Worm (Caenorhabditis elegans): ENCODE data around the gene Y110A2AL.9.

Y110A2AL.9 gene

DNA sequence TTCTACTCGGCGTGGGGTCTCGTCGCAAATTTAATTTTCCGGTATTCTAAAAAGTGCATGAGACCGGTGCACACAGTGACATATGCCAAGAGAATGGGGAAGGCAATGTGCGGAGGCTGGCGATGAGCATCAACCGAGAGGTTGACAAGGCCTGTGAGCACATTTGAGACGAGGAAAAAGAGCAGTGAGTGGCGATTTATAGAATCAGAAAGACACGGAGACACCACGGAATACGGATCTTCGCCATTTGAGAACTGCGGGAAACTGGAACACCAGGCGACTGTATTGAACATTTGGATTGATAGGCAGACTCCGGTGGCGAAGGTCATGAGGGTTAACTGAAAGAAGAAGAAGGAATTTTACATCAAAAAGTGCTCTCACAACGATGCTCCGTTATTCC is 12.5 kb upstream of the Y110A2AL.9 start:
- no peak for TF ChIP-seq nhr-12 (tag; optimal IDR thresholded peaks at IDR 0.05)
- no peak for TF ChIP-seq bed-3 (GFP tag; optimal IDR thresholded peaks at IDR 0.05)
- no peak for TF ChIP-seq mab-5 (tag; optimal IDR thresholded peaks at IDR 0.05)
- TF ChIP-seq blmp-1 (tag; optimal IDR thresholded peaks at IDR 0.05): no peak
- no peak for TF ChIP-seq lin-13 (tag; optimal IDR thresholded peaks at IDR 0.05)
- no peak for TF ChIP-seq nhr-76 (tag; optimal IDR thresholded peaks at IDR 0.05)
- no peak for TF ChIP-seq nhr-237 (tag; optimal IDR thresholded peaks at IDR 0.05)
- no peak for TF ChIP-seq sem-2 (GFP tag; optimal IDR thresholded peaks at IDR 0.05)
- TF ChIP-seq ceh-43 (GFP tag; optimal IDR thresholded peaks at IDR 0.05): no peak
- TF ChIP-seq unc-39 (tag; optimal IDR thresholded peaks at IDR 0.05): no peak
- no peak for TF ChIP-seq zip-8 (tag; optimal IDR thresholded peaks at IDR 0.05)
- TF ChIP-seq flh-1 (GFP tag; optimal IDR thresholded peaks at IDR 0.05): no peak
- TF ChIP-seq sptf-1 (tag; optimal IDR thresholded peaks at IDR 0.05): no peak
- TF ChIP-seq ceh-39 (tag; optimal IDR thresholded peaks at IDR 0.05): no peak

DNA sequence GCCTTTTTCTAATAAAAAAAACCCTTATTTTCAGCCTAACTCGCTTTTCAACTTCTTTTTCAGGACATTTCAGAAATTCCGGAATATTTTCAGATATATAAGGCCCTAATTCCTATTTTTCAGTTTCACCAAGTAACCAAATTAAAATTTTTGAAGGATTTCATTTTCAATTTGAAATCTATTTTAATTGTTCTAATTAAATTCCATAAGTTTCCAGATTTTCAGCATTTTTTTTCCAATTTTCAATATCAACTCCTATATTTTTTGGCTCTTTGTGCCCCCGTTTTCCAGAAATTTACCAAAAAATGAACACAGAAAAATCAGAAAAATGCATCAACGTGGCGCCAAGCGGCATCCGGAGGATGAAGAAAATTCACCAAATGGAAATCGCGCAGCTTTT is 8.4 kb upstream of the Y110A2AL.9 start, which contains the start of gene Y110A2AL.1:
Y110A2AL.1 (plus strand) TSS at position 301 of the 400 bp plus-strand sequence.
- TF ChIP-seq nhr-2 (tag; optimal IDR thresholded peaks at IDR 0.05) (no peak), unc-62 (GFP tag; optimal IDR thresholded peaks at IDR 0.05) (no peak), ztf-11 (tag; optimal IDR thresholded peaks at IDR 0.05) (no peak), cnd-1 (tag; optimal IDR thresholded peaks at IDR 0.05) (no peak), zip-8 (tag; optimal IDR thresholded peaks at IDR 0.05) (no peak), lin-32 (GFP tag; optimal IDR thresholded peaks at IDR 0.05) (no peak)

DNA sequence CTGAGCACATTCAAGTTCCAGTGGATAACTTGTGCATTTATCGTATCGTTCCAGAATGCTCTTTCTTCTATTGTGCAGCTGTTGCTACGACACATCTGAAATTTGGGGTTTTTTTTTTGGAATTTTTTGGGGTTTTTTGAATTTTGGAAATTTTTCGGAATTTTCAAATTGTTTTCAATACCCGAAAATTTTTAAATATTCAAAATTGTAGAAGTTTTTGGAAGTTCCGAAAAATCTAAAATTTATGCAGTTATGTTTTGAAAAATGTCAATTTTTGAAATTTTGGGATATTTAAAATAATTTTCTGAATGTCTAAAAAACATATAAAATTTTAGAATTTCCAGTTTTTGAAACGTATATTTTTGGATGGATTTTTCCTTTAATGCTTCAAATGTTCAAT is 5.4 kb upstream of the Y110A2AL.9 start, which contains the start of gene Y110A2AL.10:
Y110A2AL.10 (minus strand) TSS at position 101 of the 400 bp plus-strand sequence.
- TF ChIP-seq bed-3 (GFP tag; optimal IDR thresholded peaks at IDR 0.05) (no peak), mab-5 (tag; optimal IDR thresholded peaks at IDR 0.05) (no peak), mep-1 (tag; optimal IDR thresholded peaks at IDR 0.05) (no peak), mls-2 (tag; optimal IDR thresholded peaks at IDR 0.05) (no peak), elt-1 (tag; optimal IDR thresholded peaks at IDR 0.05; ENCODE audit: borderline replicate concordance, insufficient read depth) (no peak), sem-2 (GFP tag; optimal IDR thresholded peaks at IDR 0.05) (no peak), tbx-8 (GFP tag; optimal IDR thresholded peaks at IDR 0.05) (no peak), flh-1 (GFP tag; optimal IDR thresholded peaks at IDR 0.05) (no peak), unc-39 (tag; optimal IDR thresholded peaks at IDR 0.05) (no peak), drap-1 (GFP tag; optimal IDR thresholded peaks at IDR 0.05) (no peak), elt-3 (tag; optimal IDR thresholded peaks at IDR 0.05) (no peak), blmp-1 (tag; optimal IDR thresholded peaks at IDR 0.05) (no peak), nhr-2 (tag; optimal IDR thresholded peaks at IDR 0.05) (no peak), ham-2 (GFP tag; optimal IDR thresholded peaks at IDR 0.05) (no peak), nhr-12 (tag; optimal IDR thresholded peaks at IDR 0.05) (no peak), cnd-1 (tag; optimal IDR thresholded peaks at IDR 0.05) (no peak), M03D4.4 (tag; optimal IDR thresholded peaks at IDR 0.05) (no peak), ztf-11 (tag; optimal IDR thresholded peaks at IDR 0.05) (no peak)

DNA sequence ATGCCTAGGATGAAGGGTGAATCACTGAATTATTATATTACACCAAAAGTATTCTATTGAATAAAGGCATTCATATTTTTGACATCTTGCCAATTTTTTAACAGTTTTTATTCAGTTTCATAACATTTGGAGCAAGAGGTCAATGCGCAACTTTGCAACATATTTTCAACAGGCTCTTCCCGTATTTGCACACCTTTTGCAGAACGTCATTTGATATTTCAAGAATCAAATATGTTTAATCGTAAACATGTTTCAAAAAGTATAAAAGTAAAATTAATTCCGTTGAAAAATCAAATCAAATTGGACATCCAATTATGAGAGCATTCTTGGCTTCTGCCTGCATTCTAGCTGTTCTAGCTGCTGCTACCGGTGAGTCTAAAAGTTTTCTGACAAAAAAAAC is 1.3 kb upstream of the Y110A2AL.9 start, which contains the start of gene Y110A2AL.2:
Y110A2AL.2 (plus strand) TSS at position 301 of the 400 bp plus-strand sequence.
- TF ChIP-seq unc-120 (tag; optimal IDR thresholded peaks at IDR 0.05; ENCODE audit: poor library complexity, severe bottlenecking) (no peak), cnd-1 (tag; optimal IDR thresholded peaks at IDR 0.05) (no peak), nhr-12 (tag; optimal IDR thresholded peaks at IDR 0.05) (no peak), lsy-2 (tag; optimal IDR thresholded peaks at IDR 0.05) (no peak), ceh-39 (tag; optimal IDR thresholded peaks at IDR 0.05) (no peak), ceh-43 (GFP tag; optimal IDR thresholded peaks at IDR 0.05) (no peak), mls-2 (tag; optimal IDR thresholded peaks at IDR 0.05) (no peak), unc-62 (GFP tag; optimal IDR thresholded peaks at IDR 0.05) (no peak), nhr-2 (tag; optimal IDR thresholded peaks at IDR 0.05) (no peak), elt-1 (tag; optimal IDR thresholded peaks at IDR 0.05; ENCODE audit: borderline replicate concordance, insufficient read depth) (no peak), hlh-1 (tag; optimal IDR thresholded peaks at IDR 0.05) (no peak), drap-1 (GFP tag; optimal IDR thresholded peaks at IDR 0.05) (no peak), ces-1 (GFP tag; optimal IDR thresholded peaks at IDR 0.05) (no peak), blmp-1 (tag; optimal IDR thresholded peaks at IDR 0.05) (no peak), elt-3 (tag; optimal IDR thresholded peaks at IDR 0.05) (no peak), tbx-8 (GFP tag; optimal IDR thresholded peaks at IDR 0.05) (no peak), pha-4 (tag; optimal IDR thresholded peaks at IDR 0.05) (no peak), nhr-76 (tag; optimal IDR thresholded peaks at IDR 0.05) (no peak)
